Worm (Caenorhabditis elegans) whole organism, late embryonic: ENCODE measurements around the gene T19H12.2.
A peak's percentile ranks its signal among the peaks of the same experiment; 100 is the strongest.

Experiments used
- T23F11.4 ChIP-seq: fragments of 200-800 bp; sonication (Bioruptor generic); optimal IDR thresholded peaks from 2 replicates; lab custom pipeline; 2018; ENCODE audit warnings: mild to moderate bottlenecking, missing genetic modification characterization, missing compliant biosample characterization
- ceh-14 ChIP-seq: sonication (generic microtip); optimal IDR thresholded peaks from 2 replicates; lab custom pipeline; 2016; ENCODE audit warnings: missing genotype, missing genetic modification characterization, missing compliant biosample characterization
- ceh-2 ChIP-seq: sonication (generic microtip); optimal IDR thresholded peaks from 2 replicates; lab custom pipeline; 2016; ENCODE audit warnings: missing genotype, missing genetic modification characterization, missing compliant biosample characterization
- ceh-22 ChIP-seq: sonication (generic microtip); optimal IDR thresholded peaks from 2 replicates; lab custom pipeline; 2017; ENCODE audit warnings: missing biosample characterization, missing genetic modification characterization
- ceh-30 ChIP-seq: fragments of 150-350 bp; optimal IDR thresholded peaks from 2 replicates; lab custom pipeline; 2014; ENCODE audit warnings: missing biosample characterization, missing genetic modification characterization
- ceh-31 ChIP-seq: sonication (generic microtip); optimal IDR thresholded peaks from 2 replicates; lab custom pipeline; 2016; ENCODE audit warnings: missing genetic modification characterization, missing compliant biosample characterization
- ceh-45 ChIP-seq: fragments of 200-800 bp; sonication (Bioruptor generic); IDR thresholded peaks from 2 replicates; pipeline ENCODE4 v1.3.6; 2022; ENCODE audit warnings: missing genetic modification reagents, missing genetic modification characterization, missing compliant biosample characterization
- ceh-48 ChIP-seq: sonication (generic microtip); optimal IDR thresholded peaks from 2 replicates; lab custom pipeline; 2016; ENCODE audit warnings: missing genetic modification characterization, inconsistent platforms, missing compliant biosample characterization
- ceh-6 ChIP-seq: fragments of 200-800 bp; sonication (Bioruptor generic); optimal IDR thresholded peaks from 2 replicates; lab custom pipeline; 2018; ENCODE audit warnings: mild to moderate bottlenecking, missing genetic modification characterization, missing compliant biosample characterization
- che-1 ChIP-seq: sonication (generic microtip); optimal IDR thresholded peaks from 2 replicates; lab custom pipeline; 2016; ENCODE audit warnings: mild to moderate bottlenecking, missing genetic modification characterization, missing compliant biosample characterization
- dve-1 ChIP-seq: sonication (generic microtip); optimal IDR thresholded peaks from 2 replicates; lab custom pipeline; 2017; ENCODE audit warnings: antibody characterized with exemption, mild to moderate bottlenecking, missing genetic modification characterization, missing compliant biosample characterization
- elt-4 ChIP-seq: sonication (generic microtip); optimal IDR thresholded peaks from 2 replicates; lab custom pipeline; 2016; ENCODE audit warnings: missing genetic modification characterization, missing compliant biosample characterization
- ets-4 ChIP-seq: sonication (generic microtip); optimal IDR thresholded peaks from 2 replicates; lab custom pipeline; 2016; ENCODE audit warnings: missing genetic modification characterization, missing compliant biosample characterization
- fkh-6 ChIP-seq: sonication (generic microtip); optimal IDR thresholded peaks from 2 replicates; lab custom pipeline; 2016; ENCODE audit warnings: missing genetic modification characterization, missing compliant biosample characterization
- hlh-15 ChIP-seq: sonication (generic microtip); optimal IDR thresholded peaks from 2 replicates; lab custom pipeline; 2016; ENCODE audit warnings: missing genetic modification characterization, missing compliant biosample characterization
- hlh-30 ChIP-seq: sonication (generic microtip); optimal IDR thresholded peaks from 2 replicates; lab custom pipeline; 2017; ENCODE audit warnings: antibody characterized with exemption, missing genetic modification characterization, missing compliant biosample characterization; ENCODE audit not compliant: insufficient read depth
- hlh-8 ChIP-seq: sonication (generic microtip); optimal IDR thresholded peaks from 2 replicates; lab custom pipeline; 2016; ENCODE audit warnings: missing genotype, missing genetic modification characterization, missing compliant biosample characterization
- lin-11 ChIP-seq: fragments of 200-800 bp; sonication (Bioruptor generic); optimal IDR thresholded peaks from 2 replicates; lab custom pipeline; 2018; ENCODE audit warnings: mild to moderate bottlenecking, missing genetic modification characterization, missing compliant biosample characterization
- madf-2 ChIP-seq: sonication (generic microtip); optimal IDR thresholded peaks from 2 replicates; lab custom pipeline; 2017; ENCODE audit warnings: missing genetic modification characterization, missing compliant biosample characterization
- mec-3 ChIP-seq: sonication (generic microtip); optimal IDR thresholded peaks from 2 replicates; lab custom pipeline; 2016; ENCODE audit warnings: borderline replicate concordance, missing genetic modification characterization, missing compliant biosample characterization
- odd-2 ChIP-seq: sonication (generic microtip); optimal IDR thresholded peaks from 2 replicates; lab custom pipeline; 2017; ENCODE audit warnings: antibody characterized with exemption, mild to moderate bottlenecking, missing genetic modification characterization, missing compliant biosample characterization
- rnt-1 ChIP-seq: sonication (generic microtip); optimal IDR thresholded peaks from 2 replicates; lab custom pipeline; 2016; ENCODE audit warnings: missing genetic modification characterization, missing compliant biosample characterization
- sox-2 ChIP-seq: fragments of 200-800 bp; sonication (Bioruptor generic); IDR thresholded peaks from 2 replicates; pipeline ENCODE4 v1.3.6; 2022; ENCODE audit warnings: missing genetic modification reagents, missing genetic modification characterization, missing compliant biosample characterization
- sox-4 ChIP-seq: sonication (generic microtip); optimal IDR thresholded peaks from 2 replicates; lab custom pipeline; 2017; ENCODE audit warnings: mild to moderate bottlenecking, missing genetic modification characterization, inconsistent platforms, missing compliant biosample characterization
- syd-9 ChIP-seq: sonication (generic microtip); optimal IDR thresholded peaks from 2 replicates; lab custom pipeline; 2016; ENCODE audit warnings: mild to moderate bottlenecking, missing genetic modification characterization, moderate library complexity, missing compliant biosample characterization
- tbx-2 ChIP-seq: sonication (generic microtip); optimal IDR thresholded peaks from 2 replicates; lab custom pipeline; 2016; ENCODE audit warnings: missing genetic modification characterization, missing compliant biosample characterization
- ttx-3 ChIP-seq: sonication (generic microtip); optimal IDR thresholded peaks from 2 replicates; lab custom pipeline; 2016; ENCODE audit warnings: missing genetic modification reagents, missing genetic modification characterization, missing compliant biosample characterization
- unc-3 ChIP-seq, 2 experiments: fragments of 200-800 bp in 1 of 2; sonication (Bioruptor generic) in 1 of 2; sonication (generic microtip) in 1 of 2; conservative IDR thresholded peaks in 1 of 2; optimal IDR thresholded peaks in 1 of 2; 2 replicates each; pipeline versions ENCODE4 v1.3.6 to Lab custom; 2016 to 2022; ENCODE audit warnings: missing compliant biosample characterization in 2 of 2, missing genetic modification characterization in 2 of 2, missing genetic modification reagents in 1 of 2
- unc-42 ChIP-seq: sonication (generic microtip); optimal IDR thresholded peaks from 2 replicates; lab custom pipeline; 2016; ENCODE audit warnings: missing genotype, missing genetic modification characterization, missing compliant biosample characterization
- unc-55 ChIP-seq: sonication (generic microtip); optimal IDR thresholded peaks from 2 replicates; lab custom pipeline; 2017; ENCODE audit warnings: missing biosample characterization, missing genetic modification reagents, missing genetic modification characterization
- zip-5 ChIP-seq: sonication (generic microtip); optimal IDR thresholded peaks from 2 replicates; lab custom pipeline; 2016; ENCODE audit warnings: missing genetic modification characterization, missing compliant biosample characterization
- ztf-16 ChIP-seq: sonication (generic microtip); optimal IDR thresholded peaks from 2 replicates; lab custom pipeline; 2017; ENCODE audit warnings: missing genetic modification characterization, missing compliant biosample characterization

T19H12.2 gene

ce11 chrV:4889976-4890479 is at the start of gene T19H12.2:
Gene T19H12.2, plus strand, starts transcription at chrV:4890429.
- TF ChIP-seq unc-55 (GFP tag; lab: Kevin White, UChicago) (no peak), odd-2 (tag; lab: Kevin White, UChicago) (no peak), unc-42 (tag; lab: Kevin White, UChicago) (no peak), ceh-31 (tag; lab: Kevin White, UChicago) (no peak), sox-4 (tag; lab: Kevin White, UChicago) (no peak), T23F11.4 (no peak), hlh-15 (tag; lab: Kevin White, UChicago) (no peak), mec-3 (tag; lab: Kevin White, UChicago) (no peak), zip-5 (tag; lab: Kevin White, UChicago) (no peak), ceh-22 (tag; lab: Kevin White, UChicago) (no peak), ceh-48 (no peak), rnt-1 (tag; lab: Kevin White, UChicago) (no peak), madf-2 (no peak), syd-9 (tag; lab: Kevin White, UChicago) (no peak), ets-4 (no peak), ttx-3 (tag; lab: Kevin White, UChicago) (no peak), fkh-6 (tag; lab: Kevin White, UChicago) (no peak)

- no peak for TF ChIP-seq T23F11.4
Measured at ce11 chrV:4841179-4841578, 49.0 kb upstream of the T19H12.2 start, which contains the start of gene cwp-1. Gene cwp-1, minus strand, starts transcription at chrV:4841279.

ce11 chrV:4842544-4842943 is 47.7 kb upstream of the T19H12.2 start, which contains the start of the genes cwp-2 and cwp-3:
Gene cwp-2, minus strand, starts transcription at chrV:4842644.
Gene cwp-3, plus strand, starts transcription at chrV:4842836.
- TF ChIP-seq hlh-30 (tag; lab: Kevin White, UChicago) = no peak
- TF ChIP-seq ceh-2 (tag; lab: Kevin White, UChicago) = no peak
- TF ChIP-seq ceh-14 (tag; lab: Kevin White, UChicago) = no peak
- TF ChIP-seq mec-3 (tag; lab: Kevin White, UChicago) = no peak
- no peak for TF ChIP-seq hlh-8 (tag; lab: Kevin White, UChicago)
- TF ChIP-seq lin-11 = no peak

- peak; percentile 89 for TF ChIP-seq hlh-30 (tag; lab: Kevin White, UChicago)
- peak; percentile 51 for TF ChIP-seq unc-55 (GFP tag; lab: Kevin White, UChicago)
- TF ChIP-seq madf-2 = no peak
- no peak for TF ChIP-seq dve-1 (tag; lab: Kevin White, UChicago)
Measured at ce11 chrV:4844591-4844990, 45.6 kb upstream of the T19H12.2 start, which contains the start of gene abhd-5.2. Gene abhd-5.2, plus strand, starts transcription at chrV:4844685.

ce11 chrV:4846507-4846906 is 43.7 kb upstream of the T19H12.2 start:
- TF ChIP-seq sox-2 (GFP tag; lab: Robert Waterston, UW) = no peak
- no peak for TF ChIP-seq ceh-6 (GFP tag; lab: Kevin White, UChicago)
- no peak for TF ChIP-seq unc-3 (GFP tag; conservative IDR thresholded peaks at IDR 0.05; lab: Robert Waterston, UW)
- TF ChIP-seq unc-3 (tag; optimal IDR thresholded peaks at IDR 0.05; lab: Kevin White, UChicago) = no peak
- TF ChIP-seq tbx-2 (tag; lab: Kevin White, UChicago) = no peak
- TF ChIP-seq elt-4 (tag; lab: Kevin White, UChicago) = no peak
- no peak for TF ChIP-seq lin-11
- TF ChIP-seq ceh-45 (GFP tag; lab: Robert Waterston, UW) = no peak
- no peak for TF ChIP-seq ztf-16 (tag; lab: Kevin White, UChicago)
- TF ChIP-seq ceh-30 = no peak
- no peak for TF ChIP-seq che-1 (tag; lab: Kevin White, UChicago)
- TF ChIP-seq, all 69 proteins: peak for 0
